Fruit fly (Drosophila melanogaster) whole organism, wandering third instar larva: Measurements from ENCODE around the gene SK.

Source experiments
- Abd-B ChIP-seq: fragments of >200 bp; optimal IDR thresholded peaks from 2 replicates; lab custom pipeline; 2017; ENCODE audit warnings: missing biosample characterization, missing genetic modification characterization
- CG32264 ChIP-seq: fragments of 200-800 bp; sonication (Bioruptor generic); optimal IDR thresholded peaks from 2 replicates; lab custom pipeline; 2016; ENCODE audit warnings: missing biosample characterization, missing genetic modification characterization
- CG9705 ChIP-seq: fragments of 200-800 bp; sonication (Bioruptor generic); optimal IDR thresholded peaks from 2 replicates; lab custom pipeline; 2018; ENCODE audit warnings: missing biosample characterization, mild to moderate bottlenecking, missing genetic modification characterization
- CrebA ChIP-seq: fragments of 200-800 bp; sonication (Bioruptor generic); optimal IDR thresholded peaks from 2 replicates; lab custom pipeline; 2016; ENCODE audit warnings: missing biosample characterization, mild to moderate bottlenecking, missing genetic modification characterization, borderline replicate concordance
- Dfd ChIP-seq: fragments of >200 bp; optimal IDR thresholded peaks from 2 replicates; lab custom pipeline; 2017; ENCODE audit warnings: missing biosample characterization, missing genetic modification characterization
- Dif ChIP-seq: fragments of 200-275, 200-300 bp; sonication (Bioruptor generic); optimal IDR thresholded peaks from 2 replicates; lab custom pipeline; 2018; ENCODE audit warnings: missing biosample characterization, missing genetic modification characterization; ENCODE audit not compliant: partially characterized antibody
- GATAd ChIP-seq: sonication (Bioruptor generic); optimal IDR thresholded peaks from 2 replicates; lab custom pipeline; 2016; ENCODE audit warnings: missing biosample characterization, missing genetic modification characterization
- HLH106 ChIP-seq: fragments of 200-800 bp; optimal IDR thresholded peaks from 3 replicates; lab custom pipeline; 2019; ENCODE audit warnings: missing biosample characterization, mild to moderate bottlenecking, missing genetic modification characterization, moderate library complexity
- Hnf4 ChIP-seq: fragments of 200-800 bp; sonication (Bioruptor generic); optimal IDR thresholded peaks from 2 replicates; lab custom pipeline; 2016; ENCODE audit warnings: missing biosample characterization, mild to moderate bottlenecking, missing genetic modification characterization
- Hr78 ChIP-seq: fragments of >200 bp; optimal IDR thresholded peaks from 2 replicates; lab custom pipeline; 2017; ENCODE audit warnings: missing biosample characterization, missing genetic modification characterization
- Hr83 ChIP-seq: fragments of 200-300 bp; sonication (Bioruptor generic); optimal IDR thresholded peaks from 2 replicates; lab custom pipeline; 2016; ENCODE audit warnings: missing biosample characterization, mild to moderate bottlenecking, missing genetic modification characterization, moderate library complexity; ENCODE audit not compliant: poor library complexity, severe bottlenecking
- Jra ChIP-seq: sonication (Bioruptor generic); optimal IDR thresholded peaks from 2 replicates; lab custom pipeline; 2016; ENCODE audit warnings: missing biosample characterization, missing genetic modification characterization
- Mio ChIP-seq: sonication (Bioruptor generic); optimal IDR thresholded peaks from 2 replicates; lab custom pipeline; 2016; ENCODE audit warnings: missing biosample characterization, missing genetic modification characterization
- Myc ChIP-seq: fragments of >200 bp; optimal IDR thresholded peaks from 2 replicates; lab custom pipeline; 2017
- N ChIP-seq: fragments of >200 bp; optimal IDR thresholded peaks from 2 replicates; lab custom pipeline; 2018; ENCODE audit warnings: missing biosample characterization, missing external identifiers, missing genetic modification characterization
- OdsH ChIP-seq: fragments of 200-800 bp; sonication (Bioruptor generic); optimal IDR thresholded peaks from 2 replicates; lab custom pipeline; 2016; ENCODE audit warnings: missing biosample characterization, mild to moderate bottlenecking, missing genetic modification characterization
- Rel ChIP-seq, 2 experiments: fragments of 200-800 bp; sonication (Bioruptor generic) in 1 of 2; optimal IDR thresholded peaks; 2 replicates in 1 of 2; 3 replicates in 1 of 2; lab custom pipeline; 2016 to 2019; ENCODE audit warnings: mild to moderate bottlenecking in 2 of 2, missing biosample characterization in 2 of 2, missing genetic modification characterization in 2 of 2, moderate library complexity in 1 of 2
- Sp1 ChIP-seq: fragments of 200-800 bp; sonication (Bioruptor generic); optimal IDR thresholded peaks from 3 replicates; lab custom pipeline; 2019; ENCODE audit warnings: missing biosample characterization, mild to moderate bottlenecking, missing genetic modification characterization, moderate library complexity
- Vsx2 ChIP-seq: fragments of 200-300, 225-300 bp; sonication (Bioruptor generic); optimal IDR thresholded peaks from 2 replicates; lab custom pipeline; 2018; ENCODE audit warnings: missing biosample characterization, missing genetic modification characterization; ENCODE audit not compliant: partially characterized antibody
- br ChIP-seq: fragments of 200-800 bp; sonication (Bioruptor generic); optimal IDR thresholded peaks from 2 replicates; lab custom pipeline; 2016; ENCODE audit warnings: missing biosample characterization, missing genetic modification characterization
- brk ChIP-seq: fragments of 200-800 bp; sonication (Bioruptor generic); optimal IDR thresholded peaks from 2 replicates; lab custom pipeline; 2016; ENCODE audit warnings: missing biosample characterization, mild to moderate bottlenecking, missing genetic modification characterization
- dl ChIP-seq, 2 experiments: fragments of 175-275, 200-275 bp in 1 of 2; fragments of 200-275 bp in 1 of 2; sonication (Bioruptor generic); optimal IDR thresholded peaks; lab custom pipeline; 2018; ENCODE audit warnings: mild to moderate bottlenecking in 2 of 2, missing biosample characterization in 2 of 2, missing genetic modification characterization in 2 of 2, moderate library complexity in 2 of 2; ENCODE audit not compliant: partially characterized antibody in 2 of 2, insufficient read depth in 1 of 2
- dmrt93B ChIP-seq: fragments of 200-800 bp; sonication (Bioruptor generic); optimal IDR thresholded peaks from 2 replicates; lab custom pipeline; 2018; ENCODE audit warnings: missing biosample characterization, mild to moderate bottlenecking, missing genetic modification characterization
- dsf ChIP-seq: sonication (Bioruptor generic); optimal IDR thresholded peaks from 2 replicates; lab custom pipeline; 2016; ENCODE audit warnings: missing biosample characterization, missing genetic modification characterization, borderline replicate concordance
- ey ChIP-seq: fragments of 200-800 bp; sonication (Bioruptor generic); optimal IDR thresholded peaks from 2 replicates; lab custom pipeline; 2016; ENCODE audit warnings: missing biosample characterization, missing genetic modification characterization
- foxo ChIP-seq, 2 experiments: fragments of 200-800 bp; sonication (Bioruptor generic); optimal IDR thresholded peaks; 2 replicates in 1 of 2; 3 replicates in 1 of 2; lab custom pipeline; 2016 to 2017; ENCODE audit warnings: missing biosample characterization in 2 of 2, missing genetic modification characterization in 2 of 2
- fru ChIP-seq: fragments of 200-800 bp; sonication (Bioruptor generic); optimal IDR thresholded peaks from 3 replicates; lab custom pipeline; 2016; ENCODE audit warnings: missing biosample characterization, mild to moderate bottlenecking, missing genetic modification characterization
- h ChIP-seq: fragments of 200-800 bp; sonication (Bioruptor generic); optimal IDR thresholded peaks from 3 replicates; lab custom pipeline; 2016; ENCODE audit warnings: missing biosample characterization, mild to moderate bottlenecking, missing genetic modification characterization
- jim ChIP-seq: fragments of 175-275, 200-325 bp; sonication (Bioruptor generic); optimal IDR thresholded peaks from 2 replicates; lab custom pipeline; 2016; ENCODE audit warnings: missing biosample characterization, mild to moderate bottlenecking, missing genetic modification characterization
- lola ChIP-seq: fragments of >200 bp; optimal IDR thresholded peaks from 2 replicates; lab custom pipeline; 2017; ENCODE audit warnings: missing biosample characterization, missing genetic modification characterization
- pan ChIP-seq: fragments of >200 bp; optimal IDR thresholded peaks from 2 replicates; lab custom pipeline; 2017
- psq ChIP-seq: fragments of 200-800 bp; sonication (Bioruptor generic); optimal IDR thresholded peaks from 3 replicates; lab custom pipeline; 2017; ENCODE audit warnings: missing biosample characterization, mild to moderate bottlenecking, missing genetic modification characterization, moderate library complexity
- rgr ChIP-seq: fragments of 200-800 bp; sonication (Bioruptor generic); optimal IDR thresholded peaks from 3 replicates; lab custom pipeline; 2016; ENCODE audit warnings: missing biosample characterization, mild to moderate bottlenecking, missing genetic modification characterization
- sage ChIP-seq: fragments of 200-800 bp; sonication (Bioruptor generic); optimal IDR thresholded peaks from 2 replicates; lab custom pipeline; 2016; ENCODE audit warnings: missing biosample characterization, mild to moderate bottlenecking, missing genetic modification characterization
- sv ChIP-seq: fragments of 200-800 bp; sonication (Bioruptor generic); optimal IDR thresholded peaks from 3 replicates; lab custom pipeline; 2016; ENCODE audit warnings: missing biosample characterization, missing genetic modification characterization
- tai ChIP-seq: sonication (Bioruptor generic); optimal IDR thresholded peaks from 2 replicates; lab custom pipeline; 2016; ENCODE audit warnings: missing biosample characterization, missing genetic modification characterization
- usp ChIP-seq: fragments of >200 bp; optimal IDR thresholded peaks from 2 replicates; lab custom pipeline; 2017; ENCODE audit warnings: missing biosample characterization, missing genetic modification characterization
- woc ChIP-seq: sonication (Bioruptor generic); optimal IDR thresholded peaks from 2 replicates; lab custom pipeline; 2016; ENCODE audit warnings: missing biosample characterization, mild to moderate bottlenecking, missing genetic modification characterization

The SK gene

DNA sequence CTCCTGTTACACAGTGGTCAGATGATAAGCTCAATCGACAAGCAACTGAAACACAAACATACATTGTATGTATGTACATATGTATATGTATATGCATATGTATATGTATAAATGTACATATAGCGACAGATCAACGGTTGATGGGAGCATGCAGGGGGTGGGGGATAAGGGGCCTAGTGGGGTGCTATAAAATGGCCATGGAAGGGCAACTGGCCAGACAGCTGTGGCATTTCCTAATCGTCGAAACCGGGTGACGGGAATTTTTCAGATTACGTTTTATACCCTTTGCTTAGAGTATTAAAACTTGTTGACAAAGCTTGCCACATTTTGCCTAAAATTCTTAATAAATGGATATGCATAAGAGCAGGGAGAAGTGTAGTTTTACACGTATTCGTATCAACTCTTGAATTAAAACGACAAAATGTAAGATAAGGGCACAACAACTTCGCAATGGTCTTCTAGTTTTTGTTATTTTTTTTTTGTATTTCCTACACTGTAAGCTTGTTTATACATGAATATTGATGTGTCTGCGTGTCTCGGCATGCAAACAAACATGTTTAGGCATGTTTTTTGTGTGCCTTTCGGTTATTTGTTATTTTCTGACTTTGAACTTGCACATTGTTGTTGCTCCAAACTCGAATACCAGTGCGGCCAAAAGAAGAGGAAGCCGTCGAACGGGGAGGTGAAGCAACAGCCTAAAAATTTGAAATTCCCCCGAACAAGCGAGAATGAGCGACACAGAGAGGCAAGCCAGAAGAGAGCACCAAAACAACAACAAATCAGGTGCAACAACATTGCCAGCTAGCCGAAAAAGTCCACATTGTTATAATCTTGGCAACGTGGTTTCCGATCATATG is 79.2 kb downstream of the SK start:
- TF ChIP-seq HLH106 (no peak), h (GFP tag; lab: Kevin White, UChicago) (peak; percentile 49), psq (peak; percentile 32), ey (GFP tag; lab: Kevin White, UChicago) (peak; percentile 28), GATAd (GFP tag; lab: Kevin White, UChicago) (no peak), foxo (GFP tag; optimal IDR thresholded peaks at IDR 0.05; lab: Kevin White, UChicago) (peak in 1 of 2 experiments; percentile 61), woc (peak; percentile 10), br (GFP tag; lab: Kevin White, UChicago) (peak; percentile 2), rgr (GFP tag; lab: Kevin White, UChicago) (peak; percentile 41), fru (GFP tag; lab: Kevin White, UChicago) (peak; percentile 49), OdsH (peak; percentile 13), brk (no peak), jim (GFP tag; lab: Kevin White, UChicago) (no peak), sv (GFP tag; lab: Kevin White, UChicago) (peak; percentile 3), Rel (GFP tag; optimal IDR thresholded peaks at IDR 0.05; lab: Kevin White, UChicago) (no peak), Rel (tag; optimal IDR thresholded peaks at IDR 0.05; lab: Kevin White, UChicago) (peak; percentile 88), Hr78 (GFP tag; lab: Kevin White, UChicago) (no peak)

DNA sequence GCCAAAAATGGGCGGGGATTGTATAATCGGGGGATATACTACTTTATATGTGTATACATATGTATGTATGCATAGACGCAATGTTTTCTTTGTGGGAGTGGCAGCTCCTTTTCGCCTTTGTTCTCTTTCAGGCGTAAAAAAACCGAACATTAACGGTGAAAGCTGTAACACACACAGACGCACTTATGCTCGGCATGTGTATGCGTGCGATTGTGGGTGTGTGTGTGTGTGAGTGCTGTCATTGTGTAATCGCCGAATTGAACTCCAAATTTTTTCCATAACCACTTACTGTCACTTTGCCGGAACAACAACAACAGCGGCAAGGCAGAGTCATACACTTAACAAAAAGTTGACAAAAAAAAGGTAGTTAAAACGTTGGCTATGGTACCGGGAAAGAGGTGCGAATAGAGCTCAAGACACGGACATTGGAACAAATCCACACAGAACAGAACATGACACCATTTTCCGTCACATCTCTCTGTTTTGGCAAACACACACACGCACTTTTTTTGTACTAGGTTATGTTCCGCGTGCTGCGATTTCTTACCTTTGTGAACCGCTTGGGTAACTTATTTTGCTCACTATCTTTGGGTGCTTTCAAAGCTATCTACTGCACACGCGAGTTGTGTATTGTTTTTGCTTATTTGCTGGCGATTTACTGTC is 80.0 kb downstream of the SK start:
- TF ChIP-seq Myc (peak; percentile 11), usp (GFP tag; lab: Kevin White, UChicago) (no peak), HLH106 (no peak), woc (no peak), N (GFP tag; lab: Kevin White, UChicago) (no peak), Rel (GFP tag; optimal IDR thresholded peaks at IDR 0.05; lab: Kevin White, UChicago) (no peak), Rel (tag; optimal IDR thresholded peaks at IDR 0.05; lab: Kevin White, UChicago) (peak; percentile 20)

DNA sequence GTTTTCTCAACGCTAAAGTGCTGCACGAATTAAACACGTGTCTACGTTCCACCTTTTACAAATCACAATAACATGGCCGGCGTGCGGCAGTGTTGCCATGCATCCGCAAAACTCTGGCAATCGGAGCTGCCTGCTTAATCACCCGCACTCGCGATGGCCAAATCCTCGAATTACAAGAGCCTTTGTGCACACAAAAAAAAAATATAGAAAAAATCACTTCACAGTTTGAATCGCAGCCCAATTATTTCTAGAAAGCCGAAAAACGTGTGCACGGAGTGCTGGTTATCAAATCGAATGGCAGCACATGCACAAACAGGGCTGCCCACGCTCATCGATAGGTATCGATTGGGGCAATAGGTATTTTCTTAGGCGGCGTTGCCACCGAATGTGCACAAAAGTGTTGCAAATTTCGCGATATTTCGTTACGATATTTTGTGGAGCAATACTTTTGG is 80.6 kb downstream of the SK start, which contains the start of gene spoon:
Gene spoon (minus strand): TSS at position 300 of the 452 bp plus-strand sequence.
- TF ChIP-seq dmrt93B (peak; percentile 27), sv (GFP tag; lab: Kevin White, UChicago) (peak; percentile 3), Jra (GFP tag; lab: Kevin White, UChicago) (no peak), Dfd (no peak), Sp1 (GFP tag; lab: Kevin White, UChicago) (no peak), rgr (GFP tag; lab: Kevin White, UChicago) (peak; percentile 17), lola (GFP tag; lab: Kevin White, UChicago) (no peak), jim (GFP tag; lab: Kevin White, UChicago) (peak; percentile 27), woc (no peak), Dif (GFP tag; lab: Kevin White, UChicago) (no peak), brk (no peak), fru (GFP tag; lab: Kevin White, UChicago) (peak; percentile 21), N (GFP tag; lab: Kevin White, UChicago) (no peak), CG9705 (no peak), Rel (GFP tag; optimal IDR thresholded peaks at IDR 0.05; lab: Kevin White, UChicago) (no peak), Rel (tag; optimal IDR thresholded peaks at IDR 0.05; lab: Kevin White, UChicago) (no peak), CrebA (GFP tag; lab: Kevin White, UChicago) (no peak), psq (no peak), Vsx2 (GFP tag; lab: Kevin White, UChicago) (no peak), Myc (no peak), Mio (GFP tag; lab: Kevin White, UChicago) (no peak), GATAd (GFP tag; lab: Kevin White, UChicago) (no peak), HLH106 (no peak), dl (GFP tag; optimal IDR thresholded peaks at IDR 0.05; lab: Kevin White, UChicago; ENCODE audit: insufficient read depth in 1 of 2, partially characterized antibody in 2 of 2) (no peak), Hr78 (GFP tag; lab: Kevin White, UChicago) (no peak), sage (no peak), tai (no peak), Hr83 (GFP tag; lab: Kevin White, UChicago) (no peak), foxo (GFP tag; optimal IDR thresholded peaks at IDR 0.05; lab: Kevin White, UChicago) (peak in 1 of 2 experiments; percentile 12), ey (GFP tag; lab: Kevin White, UChicago) (no peak), CG32264 (GFP tag; lab: Kevin White, UChicago) (no peak), pan (lab: Kevin White, UChicago) (no peak), usp (GFP tag; lab: Kevin White, UChicago) (no peak), OdsH (no peak), h (GFP tag; lab: Kevin White, UChicago) (peak; percentile 37), br (GFP tag; lab: Kevin White, UChicago) (peak; percentile 15), Abd-B (GFP tag; lab: Kevin White, UChicago) (no peak), dsf (GFP tag; lab: Kevin White, UChicago) (no peak), Hnf4 (GFP tag; lab: Kevin White, UChicago) (peak; percentile 46)
